Worm (Caenorhabditis elegans): ENCODE measurements around the gene cnnm-2.

ce11 chrX:8796699-8797282 is 15.1 kb upstream of the cnnm-2 start, which contains the start of gene R04E5.7:
- TF ChIP-seq tbp1 (GFP tag; optimal IDR thresholded peaks at IDR 0.05) (peak; percentile 89), dpl-1 (GFP tag; optimal IDR thresholded peaks at IDR 0.05) (no peak)
